Worm (Caenorhabditis elegans) whole organism, late embryonic: Measurements from ENCODE around the gene ttll-9.

Experiments used
- C08G9.2 ChIP-seq: sonication (generic microtip); optimal IDR thresholded peaks from 2 replicates; lab custom pipeline; 2016; ENCODE audit warnings: mild to moderate bottlenecking, missing genetic modification characterization, moderate library complexity, missing compliant biosample characterization
- K02D7.2 ChIP-seq: sonication (generic microtip); optimal IDR thresholded peaks from 2 replicates; lab custom pipeline; 2017; ENCODE audit warnings: mild to moderate bottlenecking, missing genetic modification characterization, missing compliant biosample characterization
- ceh-31 ChIP-seq: sonication (generic microtip); optimal IDR thresholded peaks from 2 replicates; lab custom pipeline; 2016; ENCODE audit warnings: missing genetic modification characterization, missing compliant biosample characterization
- eyg-1 ChIP-seq: sonication (generic microtip); optimal IDR thresholded peaks from 2 replicates; lab custom pipeline; 2016; ENCODE audit warnings: missing genotype, missing genetic modification characterization, missing compliant biosample characterization
- hlh-8 ChIP-seq: sonication (generic microtip); optimal IDR thresholded peaks from 2 replicates; lab custom pipeline; 2016; ENCODE audit warnings: missing genotype, missing genetic modification characterization, missing compliant biosample characterization
- odd-2 ChIP-seq: sonication (generic microtip); optimal IDR thresholded peaks from 2 replicates; lab custom pipeline; 2017; ENCODE audit warnings: antibody characterized with exemption, mild to moderate bottlenecking, missing genetic modification characterization, missing compliant biosample characterization
- pax-1 ChIP-seq: fragments of 150-350 bp; optimal IDR thresholded peaks from 2 replicates; lab custom pipeline; 2014; ENCODE audit warnings: missing biosample characterization, missing genetic modification characterization
- pha-4 ChIP-seq: fragments of 150-350 bp; optimal IDR thresholded peaks from 2 replicates; lab custom pipeline; 2018; ENCODE audit warnings: missing biosample characterization, missing genetic modification reagents, missing genetic modification characterization
- pqm-1 ChIP-seq: sonication (generic microtip); optimal IDR thresholded peaks from 2 replicates; lab custom pipeline; 2016; ENCODE audit warnings: missing genetic modification characterization, missing compliant biosample characterization
- pros-1 ChIP-seq: fragments of 150-350 bp; optimal IDR thresholded peaks from 2 replicates; lab custom pipeline; 2014; ENCODE audit warnings: missing biosample characterization, missing genetic modification reagents, missing genetic modification characterization
- rnt-1 ChIP-seq: sonication (generic microtip); optimal IDR thresholded peaks from 2 replicates; lab custom pipeline; 2016; ENCODE audit warnings: missing genetic modification characterization, missing compliant biosample characterization
- sox-4 ChIP-seq: sonication (generic microtip); optimal IDR thresholded peaks from 2 replicates; lab custom pipeline; 2017; ENCODE audit warnings: mild to moderate bottlenecking, missing genetic modification characterization, inconsistent platforms, missing compliant biosample characterization
- tbx-2 ChIP-seq: sonication (generic microtip); optimal IDR thresholded peaks from 2 replicates; lab custom pipeline; 2016; ENCODE audit warnings: missing genetic modification characterization, missing compliant biosample characterization
- unc-55 ChIP-seq: sonication (generic microtip); optimal IDR thresholded peaks from 2 replicates; lab custom pipeline; 2017; ENCODE audit warnings: missing biosample characterization, missing genetic modification reagents, missing genetic modification characterization

ce11 chrV:20910167-20910566, at the start of gene ttll-9:
- TF ChIP-seq hlh-8 (tag; lab: Kevin White, UChicago): no peak
- no peak for TF ChIP-seq rnt-1 (tag; lab: Kevin White, UChicago)
- no peak for TF ChIP-seq unc-55 (GFP tag; lab: Kevin White, UChicago)
- no peak for TF ChIP-seq pha-4 (tag; lab: Kevin White, UChicago)
- TF ChIP-seq K02D7.2 (tag; lab: Kevin White, UChicago): no peak
- TF ChIP-seq tbx-2 (tag; lab: Kevin White, UChicago): no peak
- TF ChIP-seq pax-1 (tag; lab: Kevin White, UChicago): no peak
- no peak for TF ChIP-seq C08G9.2 (tag; lab: Kevin White, UChicago)
- no peak for TF ChIP-seq pros-1 (tag; lab: Kevin White, UChicago)
- no peak for TF ChIP-seq eyg-1 (tag; lab: Kevin White, UChicago)
- TF ChIP-seq sox-4 (tag; lab: Kevin White, UChicago): no peak
- no peak for TF ChIP-seq odd-2 (tag; lab: Kevin White, UChicago)
- no peak for TF ChIP-seq ceh-31 (tag; lab: Kevin White, UChicago)
- no peak for TF ChIP-seq pqm-1
